Worm (Caenorhabditis elegans): ENCODE data around the gene tac-1.

ce11 chrII:14753858-14754750 lies at the start of gene tac-1, which contains the start of gene Y54E2A.4:
- TF ChIP-seq nhr-76 (tag; optimal IDR thresholded peaks at IDR 0.05) (no peak), egl-43 (GFP tag; IDR thresholded peaks at IDR 0.05) (no peak), nhr-6 (tag; optimal IDR thresholded peaks at IDR 0.05) (no peak), nhr-77 (tag; optimal IDR thresholded peaks at IDR 0.05) (no peak), rbr-2 (tag; optimal IDR thresholded peaks at IDR 0.05) (no peak), nhr-11 (tag; optimal IDR thresholded peaks at IDR 0.05) (no peak), egl-27 (tag; optimal IDR thresholded peaks at IDR 0.05) (no peak), aha-1 (tag) (no peak), fkh-10 (GFP tag; optimal IDR thresholded peaks at IDR 0.05) (no peak), ceh-82 (tag; optimal IDR thresholded peaks at IDR 0.05) (no peak)

Measured in whole organism, L4 larva.